Worm (Caenorhabditis elegans): Measurements from ENCODE around the gene srz-62.

srz-62 gene

DNA sequence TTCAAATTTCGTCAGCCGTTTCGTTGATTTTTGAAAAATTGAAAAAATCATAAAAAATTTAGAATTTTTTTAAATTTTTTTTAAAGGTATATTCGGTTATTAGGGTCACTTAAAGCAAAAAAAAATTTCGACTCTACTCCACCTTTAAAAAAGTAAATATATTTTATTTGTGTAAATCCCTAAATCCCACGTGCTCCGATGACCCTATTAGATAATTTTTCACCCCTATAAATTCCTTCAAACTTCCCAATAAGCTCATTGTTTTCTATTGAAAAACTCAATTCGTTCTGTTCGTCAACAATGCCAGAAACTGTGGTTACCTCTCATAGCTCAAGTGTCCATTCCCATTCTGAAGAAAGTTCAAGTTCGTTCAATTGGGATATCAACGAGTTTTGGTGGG, 12.3 kb downstream of the srz-62 start, which contains the start of gene F56D6.20:
Gene F56D6.20, plus strand, starts transcription at position 301 of the 400 bp plus-strand sequence.
- no peak for TF ChIP-seq nfya-1 (tag; optimal IDR thresholded peaks at IDR 0.05; ENCODE audit: insufficient read depth)
- no peak for TF ChIP-seq unc-39 (tag; optimal IDR thresholded peaks at IDR 0.05)
- TF ChIP-seq pqm-1 (tag; optimal IDR thresholded peaks at IDR 0.05), result no peak
- no peak for TF ChIP-seq tbx-2 (tag; optimal IDR thresholded peaks at IDR 0.05)

ce11 chrIV:3914462-3914861, 14.2 kb downstream of the srz-62 start, which contains the start of gene F56D6.19:
TSS of gene F56D6.19 (plus strand) at chrIV:3914762.
- TF ChIP-seq ceh-9 (tag; optimal IDR thresholded peaks at IDR 0.05) (no peak), egl-5 (tag; optimal IDR thresholded peaks at IDR 0.05) (no peak), unc-39 (tag; optimal IDR thresholded peaks at IDR 0.05) (no peak), pha-4 (tag; optimal IDR thresholded peaks at IDR 0.05) (no peak), nfya-1 (tag; optimal IDR thresholded peaks at IDR 0.05; ENCODE audit: insufficient read depth) (no peak)

DNA sequence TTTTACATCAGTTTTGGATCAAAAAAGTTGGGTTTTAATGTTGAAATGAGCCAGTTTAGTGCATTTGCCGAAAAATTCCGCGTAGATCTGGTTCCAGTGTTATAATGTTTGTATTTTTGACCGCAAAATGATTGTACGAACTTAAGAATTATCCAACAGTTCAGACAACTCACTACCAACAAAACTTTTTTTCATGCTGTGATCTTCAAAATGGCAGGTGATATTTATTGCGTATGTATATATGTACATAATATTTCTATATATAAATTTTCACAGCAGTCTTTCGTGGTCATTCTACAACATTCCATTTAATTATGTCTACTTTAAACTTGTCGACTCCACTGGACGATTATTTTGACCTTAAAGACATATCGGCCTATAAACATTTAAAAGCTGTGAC, 15.0 kb downstream of the srz-62 start, which contains the start of gene srz-20:
Gene srz-20, plus strand, starts transcription at position 301 of the 400 bp plus-strand sequence.
- TF ChIP-seq tbx-2 (tag; optimal IDR thresholded peaks at IDR 0.05) (no peak), hmg-11 (tag; optimal IDR thresholded peaks at IDR 0.05) (no peak), pha-4 (tag; optimal IDR thresholded peaks at IDR 0.05) (no peak), nfya-1 (tag; optimal IDR thresholded peaks at IDR 0.05; ENCODE audit: insufficient read depth) (no peak), unc-62 (GFP tag; optimal IDR thresholded peaks at IDR 0.05) (no peak), ceh-28 (tag; optimal IDR thresholded peaks at IDR 0.05) (no peak), nhr-25 (tag; optimal IDR thresholded peaks at IDR 0.05) (no peak), egl-27 (tag; optimal IDR thresholded peaks at IDR 0.05) (no peak), elt-2 (tag; optimal IDR thresholded peaks at IDR 0.05) (no peak), ama-1 (optimal IDR thresholded peaks at IDR 0.05) (no peak), ztf-4 (tag; optimal IDR thresholded peaks at IDR 0.05) (no peak), lin-15B (tag; optimal IDR thresholded peaks at IDR 0.05) (no peak), ceh-9 (tag; optimal IDR thresholded peaks at IDR 0.05) (no peak), unc-39 (tag; optimal IDR thresholded peaks at IDR 0.05) (no peak), nhr-12 (tag; optimal IDR thresholded peaks at IDR 0.05) (no peak)

ce11 chrIV:3917405-3917804, 17.1 kb downstream of the srz-62 start, which contains the start of gene F56D6.14:
TSS of gene F56D6.14 (plus strand) at chrIV:3917705.
- TF ChIP-seq egl-5 (tag; optimal IDR thresholded peaks at IDR 0.05) (no peak), unc-39 (tag; optimal IDR thresholded peaks at IDR 0.05) (no peak), ztf-11 (tag; optimal IDR thresholded peaks at IDR 0.05) (no peak), eor-1 (tag; optimal IDR thresholded peaks at IDR 0.05) (no peak), nfya-1 (tag; optimal IDR thresholded peaks at IDR 0.05; ENCODE audit: insufficient read depth) (no peak), elt-1 (tag; optimal IDR thresholded peaks at IDR 0.05) (no peak), nhr-67 (tag; optimal IDR thresholded peaks at IDR 0.05) (no peak), mml-1 (tag; optimal IDR thresholded peaks at IDR 0.05) (no peak), fkh-10 (GFP tag; optimal IDR thresholded peaks at IDR 0.05) (no peak), ceh-28 (tag; optimal IDR thresholded peaks at IDR 0.05) (no peak), lin-15B (tag; optimal IDR thresholded peaks at IDR 0.05) (no peak), fkh-2 (tag; optimal IDR thresholded peaks at IDR 0.05) (no peak), ceh-16 (tag; optimal IDR thresholded peaks at IDR 0.05) (no peak), ama-1 (optimal IDR thresholded peaks at IDR 0.05) (no peak), R02D3.7 (tag; optimal IDR thresholded peaks at IDR 0.05) (no peak), tbx-2 (tag; optimal IDR thresholded peaks at IDR 0.05) (no peak), lsy-12 (tag; optimal IDR thresholded peaks at IDR 0.05) (no peak), unc-62 (GFP tag; optimal IDR thresholded peaks at IDR 0.05) (no peak), nhr-77 (tag; optimal IDR thresholded peaks at IDR 0.05) (no peak)

DNA sequence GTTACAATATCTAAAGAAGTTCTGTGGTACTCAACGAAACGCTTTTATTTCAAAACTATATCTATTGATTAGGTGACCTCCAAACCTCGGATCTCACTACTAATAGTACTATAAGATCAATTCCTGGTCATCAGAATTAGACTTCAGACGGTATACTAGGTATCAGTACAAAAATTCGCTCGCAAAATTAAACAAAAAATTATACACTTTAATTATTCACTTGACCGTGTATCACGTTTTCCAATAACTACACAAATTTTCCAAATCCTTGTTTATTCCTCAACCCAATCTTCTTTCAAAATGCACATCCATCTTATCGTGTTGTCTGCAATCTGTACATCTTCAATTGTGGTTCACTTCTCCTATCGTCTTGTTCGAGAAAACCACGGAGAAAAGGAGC, 17.9 kb downstream of the srz-62 start, which contains the start of gene F56D6.23:
Gene F56D6.23, plus strand, starts transcription at position 301 of the 400 bp plus-strand sequence.
- TF ChIP-seq nhr-77 (tag; optimal IDR thresholded peaks at IDR 0.05) (no peak), unc-39 (tag; optimal IDR thresholded peaks at IDR 0.05) (no peak), R02D3.7 (tag; optimal IDR thresholded peaks at IDR 0.05) (no peak), ztf-4 (tag; optimal IDR thresholded peaks at IDR 0.05) (no peak), zag-1 (tag; optimal IDR thresholded peaks at IDR 0.05) (no peak), ceh-16 (tag; optimal IDR thresholded peaks at IDR 0.05) (no peak), daf-12 (tag; optimal IDR thresholded peaks at IDR 0.05) (no peak), sea-2 (GFP tag; optimal IDR thresholded peaks at IDR 0.05) (no peak), unc-62 (GFP tag; optimal IDR thresholded peaks at IDR 0.05) (no peak), ceh-28 (tag; optimal IDR thresholded peaks at IDR 0.05) (no peak), fkh-10 (GFP tag; optimal IDR thresholded peaks at IDR 0.05) (no peak), lsy-12 (tag; optimal IDR thresholded peaks at IDR 0.05) (no peak), nhr-76 (tag; optimal IDR thresholded peaks at IDR 0.05) (no peak), nhr-43 (tag; optimal IDR thresholded peaks at IDR 0.05; ENCODE audit: poor library complexity, severe bottlenecking) (no peak), nhr-28 (tag; optimal IDR thresholded peaks at IDR 0.05) (no peak), jun-1 (tag; optimal IDR thresholded peaks at IDR 0.05) (no peak), pha-4 (tag; optimal IDR thresholded peaks at IDR 0.05) (no peak), skn-1 (tag; optimal IDR thresholded peaks at IDR 0.05) (no peak), aly-2 (tag; optimal IDR thresholded peaks at IDR 0.05) (no peak)
